Fruit fly (Drosophila melanogaster): ENCODE measurements around the gene Cyp4d8.
A peak's percentile ranks its signal among the peaks of the same experiment; 100 is the strongest.

Gene Cyp4d8

DNA sequence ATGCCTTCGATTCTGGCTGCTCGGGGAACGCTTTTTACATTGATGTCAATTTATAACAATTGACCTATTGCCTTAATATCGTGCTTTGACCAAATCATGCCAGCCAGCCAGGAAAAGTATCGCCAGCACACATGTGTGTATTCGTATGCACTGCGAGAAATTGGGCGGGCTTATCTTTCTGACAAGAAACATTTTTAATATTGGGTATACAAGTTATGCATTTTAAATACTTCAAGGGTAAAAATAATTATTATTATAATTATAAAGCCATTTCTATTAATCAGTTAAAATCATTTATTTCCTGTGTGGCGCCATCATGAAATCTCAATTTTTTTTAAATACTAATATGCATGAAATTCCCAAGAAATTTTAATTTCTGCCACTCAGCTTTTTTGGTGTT is 25.9 kb upstream of the Cyp4d8 start (continued):
- TF ChIP-seq sens (GFP tag) (peak; percentile 39), Hey (tag; optimal IDR thresholded peaks at IDR 0.05) (no peak), wdn (GFP tag; IDR thresholded peaks at IDR 0.05) (no peak), bbx (GFP tag; IDR thresholded peaks at IDR 0.05; ENCODE audit: partially characterized antibody) (no peak), CG4707 (GFP tag; optimal IDR thresholded peaks at IDR 0.05) (no peak), Hr51 (GFP tag; optimal IDR thresholded peaks at IDR 0.05) (no peak), Sox102F (GFP tag; optimal IDR thresholded peaks at IDR 0.05) (no peak), CG3995 (GFP tag; optimal IDR thresholded peaks at IDR 0.05) (no peak), CG12659 (GFP tag; optimal IDR thresholded peaks at IDR 0.05) (no peak), Aef1 (GFP tag; IDR thresholded peaks at IDR 0.05) (no peak), tup (GFP tag; optimal IDR thresholded peaks at IDR 0.05) (no peak), repo (GFP tag; optimal IDR thresholded peaks at IDR 0.05) (no peak), CG17829 (tag; optimal IDR thresholded peaks at IDR 0.05) (no peak), CG9727 (GFP tag; optimal IDR thresholded peaks at IDR 0.05) (peak; percentile 34), bab2 (GFP tag; optimal IDR thresholded peaks at IDR 0.05) (no peak), hbn (GFP tag; IDR thresholded peaks at IDR 0.05; ENCODE audit: partially characterized antibody) (no peak), H15 (GFP tag; IDR thresholded peaks at IDR 0.05) (no peak), Asciz (GFP tag; optimal IDR thresholded peaks at IDR 0.05) (peak; percentile 8), ara (GFP tag; IDR thresholded peaks at IDR 0.05) (no peak), CG13894 (tag; optimal IDR thresholded peaks at IDR 0.05) (no peak), Antp (GFP tag; optimal IDR thresholded peaks at IDR 0.05) (no peak), CG3163 (GFP tag; optimal IDR thresholded peaks at IDR 0.05) (no peak), prd (optimal IDR thresholded peaks at IDR 0.05) (no peak), prd (GFP tag; IDR thresholded peaks at IDR 0.05) (peak; percentile 75), emc (GFP tag; optimal IDR thresholded peaks at IDR 0.05) (no peak), CG14050 (GFP tag; IDR thresholded peaks at IDR 0.05) (no peak), Gsc (GFP tag; IDR thresholded peaks at IDR 0.05) (no peak), NFAT (GFP tag; IDR thresholded peaks at IDR 0.05) (no peak), wor (GFP tag; IDR thresholded peaks at IDR 0.05) (no peak), CG9215 (GFP tag; IDR thresholded peaks at IDR 0.05) (no peak), ash1 (GFP tag; optimal IDR thresholded peaks at IDR 0.05) (no peak), peb (GFP tag; IDR thresholded peaks at IDR 0.05) (no peak), Fer2 (tag; optimal IDR thresholded peaks at IDR 0.05) (no peak), CG6689 (GFP tag; IDR thresholded peaks at IDR 0.05) (peak; percentile 51), Atf3 (GFP tag; optimal IDR thresholded peaks at IDR 0.05) (no peak), Rx (GFP tag; IDR thresholded peaks at IDR 0.05) (no peak), CrebB (tag; optimal IDR thresholded peaks at IDR 0.05) (no peak), HLH54F (GFP tag; optimal IDR thresholded peaks at IDR 0.05) (no peak), CG34422 (GFP tag; IDR thresholded peaks at IDR 0.05) (0 out of 3 replicates have a peak, but pooled peaks have one; percentile 35), schlank (tag; optimal IDR thresholded peaks at IDR 0.05) (no peak), ac (GFP tag; optimal IDR thresholded peaks at IDR 0.05) (no peak), vvl (GFP tag; IDR thresholded peaks at IDR 0.05) (peak; percentile 39; the same call in 1 of the 2 replicates), CG8281 (tag; optimal IDR thresholded peaks at IDR 0.05) (no peak), shn (GFP tag; optimal IDR thresholded peaks at IDR 0.05) (no peak), CG9817 (tag; optimal IDR thresholded peaks at IDR 0.05) (no peak), HLHmδ (GFP tag; optimal IDR thresholded peaks at IDR 0.05) (no peak), Lim3 (GFP tag; IDR thresholded peaks at IDR 0.05) (no peak), CG12104 (GFP tag; optimal IDR thresholded peaks at IDR 0.05) (no peak), Kr (GFP tag; optimal IDR thresholded peaks at IDR 0.05) (no peak), ci (GFP tag; IDR thresholded peaks at IDR 0.05) (peak; percentile 60; the same call in 1 of the 3 replicates), twi (tag; optimal IDR thresholded peaks at IDR 0.05) (no peak), bsh (GFP tag; optimal IDR thresholded peaks at IDR 0.05) (peak in 1 of 2 experiments; percentile 69), sisA (GFP tag; IDR thresholded peaks at IDR 0.05) (peak; percentile 45)
